Worm (Caenorhabditis elegans): Measurements from ENCODE around the gene D1086.10.
A peak's percentile ranks its signal among the peaks of the same experiment; 100 is the strongest.

D1086.10 gene

ce11 chrV:14127834-14128233 lies 45.3 kb downstream of the D1086.10 start:
- no peak for TF ChIP-seq jun-1 (tag; optimal IDR thresholded peaks at IDR 0.05)
- TF ChIP-seq elt-2 (tag; optimal IDR thresholded peaks at IDR 0.05) = peak; percentile 47
- TF ChIP-seq nhr-43 (tag; optimal IDR thresholded peaks at IDR 0.05; ENCODE audit: poor library complexity, severe bottlenecking) = no peak
- TF ChIP-seq nhr-77 (tag; optimal IDR thresholded peaks at IDR 0.05) = no peak
- TF ChIP-seq mdl-1 (tag; optimal IDR thresholded peaks at IDR 0.05) = no peak
- TF ChIP-seq unc-62 (GFP tag; optimal IDR thresholded peaks at IDR 0.05) = no peak
- TF ChIP-seq pqm-1 (tag; optimal IDR thresholded peaks at IDR 0.05) = no peak
- no peak for TF ChIP-seq ceh-16 (tag; optimal IDR thresholded peaks at IDR 0.05)
- TF ChIP-seq pha-4 (tag; optimal IDR thresholded peaks at IDR 0.05) = peak; percentile 72
- TF ChIP-seq egl-27 (tag; optimal IDR thresholded peaks at IDR 0.05) = no peak
- TF ChIP-seq nhr-12 (tag; optimal IDR thresholded peaks at IDR 0.05) = no peak
- no peak for TF ChIP-seq R02D3.7 (tag; optimal IDR thresholded peaks at IDR 0.05)
- TF ChIP-seq nhr-23 (tag; optimal IDR thresholded peaks at IDR 0.05) = no peak
- TF ChIP-seq sea-2 (GFP tag; optimal IDR thresholded peaks at IDR 0.05) = no peak
- TF ChIP-seq lsy-12 (tag; optimal IDR thresholded peaks at IDR 0.05) = no peak
- TF ChIP-seq ceh-9 (tag; optimal IDR thresholded peaks at IDR 0.05) = no peak

DNA sequence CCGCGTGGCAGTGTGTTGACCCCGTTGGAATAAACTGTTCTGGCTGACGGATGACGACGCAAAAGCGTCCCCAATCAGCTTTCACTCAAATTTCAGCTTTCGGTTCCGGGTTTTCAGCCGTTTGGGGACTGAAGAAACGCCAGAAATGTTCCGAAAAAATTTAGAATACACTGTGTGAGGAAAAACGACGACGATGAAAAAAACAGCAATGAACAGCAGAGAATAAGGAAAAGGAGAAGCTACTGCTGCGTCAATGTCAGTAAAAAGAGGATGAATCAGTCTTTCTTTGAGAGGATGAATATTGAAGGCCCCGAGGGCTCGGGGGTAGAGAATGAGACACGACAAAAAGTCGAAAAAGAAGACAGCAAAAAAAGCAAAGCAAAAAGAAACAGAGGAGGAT lies 46.3 kb downstream of the D1086.10 start:
- TF ChIP-seq tbx-2 (tag; optimal IDR thresholded peaks at IDR 0.05) = no peak

ce11 chrV:14130226-14130625 lies 47.7 kb downstream of the D1086.10 start:
- no peak for TF ChIP-seq nhr-43 (tag; optimal IDR thresholded peaks at IDR 0.05; ENCODE audit: poor library complexity, severe bottlenecking)
- TF ChIP-seq fkh-2 (tag; optimal IDR thresholded peaks at IDR 0.05) = no peak
- TF ChIP-seq lin-39 (tag; optimal IDR thresholded peaks at IDR 0.05) = no peak
- TF ChIP-seq jun-1 (tag; optimal IDR thresholded peaks at IDR 0.05) = no peak
- no peak for TF ChIP-seq ceh-28 (tag; optimal IDR thresholded peaks at IDR 0.05)
- TF ChIP-seq ceh-82 (tag; optimal IDR thresholded peaks at IDR 0.05) = no peak
- no peak for TF ChIP-seq pqm-1 (tag; optimal IDR thresholded peaks at IDR 0.05)
- no peak for TF ChIP-seq nhr-77 (tag; optimal IDR thresholded peaks at IDR 0.05)
